Worm (Caenorhabditis elegans) whole organism, young adult: ENCODE data around the gene acr-20.

Experiments used
- ama-1 ChIP-seq, 3 experiments: fragments of 150-350 bp in 1 of 3; sonication (generic microtip) in 2 of 3; optimal IDR thresholded peaks; 2 replicates each; lab custom pipeline; 2014 to 2018; ENCODE audit warnings: missing biosample characterization in 2 of 3, missing genetic modification characterization in 2 of 3, missing genetic modification reagents in 2 of 3
- ztf-6 ChIP-seq: fragments of 200-800 bp; sonication (Bioruptor generic); IDR thresholded peaks from 2 replicates; pipeline ENCODE4 v1.3.6; 2022; ENCODE audit warnings: missing genetic modification reagents, missing genetic modification characterization, missing compliant biosample characterization

DNA sequence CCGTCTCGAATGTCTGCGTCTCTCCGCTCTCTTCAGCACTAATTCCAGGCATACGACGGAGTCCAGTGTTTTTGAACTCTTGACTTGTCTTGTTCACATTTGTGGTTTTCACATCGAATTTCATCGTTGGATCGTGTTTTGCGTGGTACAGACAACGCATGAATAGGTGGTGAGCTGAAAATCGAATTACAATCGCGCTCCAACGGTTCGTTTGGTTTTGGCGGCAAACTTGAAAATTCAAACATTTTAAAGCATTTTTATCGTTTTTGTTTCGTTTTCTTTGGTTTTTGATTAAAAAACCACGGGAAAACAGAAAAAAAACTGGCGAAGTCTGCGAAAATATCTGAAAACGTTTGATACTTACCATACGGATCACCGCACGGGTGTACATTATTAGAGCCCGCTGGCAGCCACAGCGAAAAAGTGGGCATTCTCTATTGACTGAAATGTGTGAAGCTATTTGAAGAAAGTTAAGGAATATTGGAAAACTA is 35.4 kb upstream of the acr-20 start, which contains the start of gene exl-1:
- no peak for TF ChIP-seq ztf-6 (GFP tag; lab: Robert Waterston, UW)
- TF ChIP-seq ama-1 (optimal IDR thresholded peaks at IDR 0.05; lab: Kevin White, UChicago): no peak
- no peak for TF ChIP-seq ama-1 (GFP tag; optimal IDR thresholded peaks at IDR 0.05; lab: Kevin White, UChicago)
